Worm (Caenorhabditis elegans) whole organism, midembryonic: Measurements from ENCODE around the gene gei-14.

Source experiments
- cog-1 ChIP-seq: sonication (generic microtip); optimal IDR thresholded peaks from 2 replicates; lab custom pipeline; 2016; ENCODE audit warnings: missing genetic modification characterization, missing compliant biosample characterization
- ztf-29 ChIP-seq: fragments of 200-800 bp; sonication (Bioruptor generic); IDR thresholded peaks from 2 replicates; pipeline ENCODE4 v1.3.6; 2022; ENCODE audit warnings: missing genetic modification reagents, missing genetic modification characterization, missing compliant biosample characterization

DNA sequence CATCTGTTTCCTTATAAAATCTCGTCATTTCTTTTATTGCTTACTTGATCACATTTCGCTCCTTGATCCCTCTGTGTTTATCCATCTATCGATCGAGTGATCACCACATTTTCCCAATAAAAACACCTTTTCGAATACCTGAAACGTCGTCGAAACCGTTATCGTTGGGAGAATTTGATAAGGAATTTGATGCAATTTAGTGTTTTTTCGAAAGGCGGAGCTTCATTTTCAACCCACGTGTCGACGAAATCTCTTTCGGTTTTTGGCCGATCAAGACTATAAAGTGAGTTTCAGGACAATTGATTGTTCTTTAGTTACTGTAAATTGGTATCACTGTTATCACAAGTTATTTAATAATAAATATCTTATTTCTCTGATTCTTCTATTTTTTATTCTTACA, 11.4 kb downstream of the gei-14 start, which contains the start of gene srdh-1:
- TF ChIP-seq cog-1 (tag; lab: Kevin White, UChicago) (no peak), ztf-29 (GFP tag; lab: Robert Waterston, UW) (no peak)
